Fruit fly (Drosophila melanogaster) whole organism, wandering third instar larva: ENCODE measurements around the gene 5PtaseI.
A peak's percentile ranks its signal among the peaks of the same experiment; 100 is the strongest.

Experiments used
- Abd-B ChIP-seq: fragments of >200 bp; optimal IDR thresholded peaks from 2 replicates; lab custom pipeline; 2017; ENCODE audit warnings: missing biosample characterization, missing genetic modification characterization
- CG32264 ChIP-seq: fragments of 200-800 bp; sonication (Bioruptor generic); optimal IDR thresholded peaks from 2 replicates; lab custom pipeline; 2016; ENCODE audit warnings: missing biosample characterization, missing genetic modification characterization
- CG9705 ChIP-seq: fragments of 200-800 bp; sonication (Bioruptor generic); optimal IDR thresholded peaks from 2 replicates; lab custom pipeline; 2018; ENCODE audit warnings: missing biosample characterization, mild to moderate bottlenecking, missing genetic modification characterization
- CrebA ChIP-seq: fragments of 200-800 bp; sonication (Bioruptor generic); optimal IDR thresholded peaks from 2 replicates; lab custom pipeline; 2016; ENCODE audit warnings: missing biosample characterization, mild to moderate bottlenecking, missing genetic modification characterization, borderline replicate concordance
- Dfd ChIP-seq: fragments of >200 bp; optimal IDR thresholded peaks from 2 replicates; lab custom pipeline; 2017; ENCODE audit warnings: missing biosample characterization, missing genetic modification characterization
- Dif ChIP-seq: fragments of 200-275, 200-300 bp; sonication (Bioruptor generic); optimal IDR thresholded peaks from 2 replicates; lab custom pipeline; 2018; ENCODE audit warnings: missing biosample characterization, missing genetic modification characterization; ENCODE audit not compliant: partially characterized antibody
- GATAd ChIP-seq: sonication (Bioruptor generic); optimal IDR thresholded peaks from 2 replicates; lab custom pipeline; 2016; ENCODE audit warnings: missing biosample characterization, missing genetic modification characterization
- HLH106 ChIP-seq: fragments of 200-800 bp; optimal IDR thresholded peaks from 3 replicates; lab custom pipeline; 2019; ENCODE audit warnings: missing biosample characterization, mild to moderate bottlenecking, missing genetic modification characterization, moderate library complexity
- Hnf4 ChIP-seq: fragments of 200-800 bp; sonication (Bioruptor generic); optimal IDR thresholded peaks from 2 replicates; lab custom pipeline; 2016; ENCODE audit warnings: missing biosample characterization, mild to moderate bottlenecking, missing genetic modification characterization
- Hr78 ChIP-seq: fragments of >200 bp; optimal IDR thresholded peaks from 2 replicates; lab custom pipeline; 2017; ENCODE audit warnings: missing biosample characterization, missing genetic modification characterization
- Hr83 ChIP-seq: fragments of 200-300 bp; sonication (Bioruptor generic); optimal IDR thresholded peaks from 2 replicates; lab custom pipeline; 2016; ENCODE audit warnings: missing biosample characterization, mild to moderate bottlenecking, missing genetic modification characterization, moderate library complexity; ENCODE audit not compliant: poor library complexity, severe bottlenecking
- Jra ChIP-seq: sonication (Bioruptor generic); optimal IDR thresholded peaks from 2 replicates; lab custom pipeline; 2016; ENCODE audit warnings: missing biosample characterization, missing genetic modification characterization
- Mio ChIP-seq: sonication (Bioruptor generic); optimal IDR thresholded peaks from 2 replicates; lab custom pipeline; 2016; ENCODE audit warnings: missing biosample characterization, missing genetic modification characterization
- Myc ChIP-seq: fragments of >200 bp; optimal IDR thresholded peaks from 2 replicates; lab custom pipeline; 2017
- N ChIP-seq: fragments of >200 bp; optimal IDR thresholded peaks from 2 replicates; lab custom pipeline; 2018; ENCODE audit warnings: missing biosample characterization, missing external identifiers, missing genetic modification characterization
- OdsH ChIP-seq: fragments of 200-800 bp; sonication (Bioruptor generic); optimal IDR thresholded peaks from 2 replicates; lab custom pipeline; 2016; ENCODE audit warnings: missing biosample characterization, mild to moderate bottlenecking, missing genetic modification characterization
- Rel ChIP-seq, 2 experiments: fragments of 200-800 bp; sonication (Bioruptor generic) in 1 of 2; optimal IDR thresholded peaks; 2 replicates in 1 of 2; 3 replicates in 1 of 2; lab custom pipeline; 2016 to 2019; ENCODE audit warnings: mild to moderate bottlenecking in 2 of 2, missing biosample characterization in 2 of 2, missing genetic modification characterization in 2 of 2, moderate library complexity in 1 of 2
- Sp1 ChIP-seq: fragments of 200-800 bp; sonication (Bioruptor generic); optimal IDR thresholded peaks from 3 replicates; lab custom pipeline; 2019; ENCODE audit warnings: missing biosample characterization, mild to moderate bottlenecking, missing genetic modification characterization, moderate library complexity
- Vsx2 ChIP-seq: fragments of 200-300, 225-300 bp; sonication (Bioruptor generic); optimal IDR thresholded peaks from 2 replicates; lab custom pipeline; 2018; ENCODE audit warnings: missing biosample characterization, missing genetic modification characterization; ENCODE audit not compliant: partially characterized antibody
- br ChIP-seq: fragments of 200-800 bp; sonication (Bioruptor generic); optimal IDR thresholded peaks from 2 replicates; lab custom pipeline; 2016; ENCODE audit warnings: missing biosample characterization, missing genetic modification characterization
- brk ChIP-seq: fragments of 200-800 bp; sonication (Bioruptor generic); optimal IDR thresholded peaks from 2 replicates; lab custom pipeline; 2016; ENCODE audit warnings: missing biosample characterization, mild to moderate bottlenecking, missing genetic modification characterization
- dl ChIP-seq, 2 experiments: fragments of 175-275, 200-275 bp in 1 of 2; fragments of 200-275 bp in 1 of 2; sonication (Bioruptor generic); optimal IDR thresholded peaks; lab custom pipeline; 2018; ENCODE audit warnings: mild to moderate bottlenecking in 2 of 2, missing biosample characterization in 2 of 2, missing genetic modification characterization in 2 of 2, moderate library complexity in 2 of 2; ENCODE audit not compliant: partially characterized antibody in 2 of 2, insufficient read depth in 1 of 2
- dmrt93B ChIP-seq: fragments of 200-800 bp; sonication (Bioruptor generic); optimal IDR thresholded peaks from 2 replicates; lab custom pipeline; 2018; ENCODE audit warnings: missing biosample characterization, mild to moderate bottlenecking, missing genetic modification characterization
- dsf ChIP-seq: sonication (Bioruptor generic); optimal IDR thresholded peaks from 2 replicates; lab custom pipeline; 2016; ENCODE audit warnings: missing biosample characterization, missing genetic modification characterization, borderline replicate concordance
- ey ChIP-seq: fragments of 200-800 bp; sonication (Bioruptor generic); optimal IDR thresholded peaks from 2 replicates; lab custom pipeline; 2016; ENCODE audit warnings: missing biosample characterization, missing genetic modification characterization
- foxo ChIP-seq, 2 experiments: fragments of 200-800 bp; sonication (Bioruptor generic); optimal IDR thresholded peaks; 2 replicates in 1 of 2; 3 replicates in 1 of 2; lab custom pipeline; 2016 to 2017; ENCODE audit warnings: missing biosample characterization in 2 of 2, missing genetic modification characterization in 2 of 2
- fru ChIP-seq: fragments of 200-800 bp; sonication (Bioruptor generic); optimal IDR thresholded peaks from 3 replicates; lab custom pipeline; 2016; ENCODE audit warnings: missing biosample characterization, mild to moderate bottlenecking, missing genetic modification characterization
- h ChIP-seq: fragments of 200-800 bp; sonication (Bioruptor generic); optimal IDR thresholded peaks from 3 replicates; lab custom pipeline; 2016; ENCODE audit warnings: missing biosample characterization, mild to moderate bottlenecking, missing genetic modification characterization
- jim ChIP-seq: fragments of 175-275, 200-325 bp; sonication (Bioruptor generic); optimal IDR thresholded peaks from 2 replicates; lab custom pipeline; 2016; ENCODE audit warnings: missing biosample characterization, mild to moderate bottlenecking, missing genetic modification characterization
- lola ChIP-seq: fragments of >200 bp; optimal IDR thresholded peaks from 2 replicates; lab custom pipeline; 2017; ENCODE audit warnings: missing biosample characterization, missing genetic modification characterization
- pan ChIP-seq: fragments of >200 bp; optimal IDR thresholded peaks from 2 replicates; lab custom pipeline; 2017
- psq ChIP-seq: fragments of 200-800 bp; sonication (Bioruptor generic); optimal IDR thresholded peaks from 3 replicates; lab custom pipeline; 2017; ENCODE audit warnings: missing biosample characterization, mild to moderate bottlenecking, missing genetic modification characterization, moderate library complexity
- rgr ChIP-seq: fragments of 200-800 bp; sonication (Bioruptor generic); optimal IDR thresholded peaks from 3 replicates; lab custom pipeline; 2016; ENCODE audit warnings: missing biosample characterization, mild to moderate bottlenecking, missing genetic modification characterization
- sage ChIP-seq: fragments of 200-800 bp; sonication (Bioruptor generic); optimal IDR thresholded peaks from 2 replicates; lab custom pipeline; 2016; ENCODE audit warnings: missing biosample characterization, mild to moderate bottlenecking, missing genetic modification characterization
- sv ChIP-seq: fragments of 200-800 bp; sonication (Bioruptor generic); optimal IDR thresholded peaks from 3 replicates; lab custom pipeline; 2016; ENCODE audit warnings: missing biosample characterization, missing genetic modification characterization
- tai ChIP-seq: sonication (Bioruptor generic); optimal IDR thresholded peaks from 2 replicates; lab custom pipeline; 2016; ENCODE audit warnings: missing biosample characterization, missing genetic modification characterization
- usp ChIP-seq: fragments of >200 bp; optimal IDR thresholded peaks from 2 replicates; lab custom pipeline; 2017; ENCODE audit warnings: missing biosample characterization, missing genetic modification characterization
- woc ChIP-seq: sonication (Bioruptor generic); optimal IDR thresholded peaks from 2 replicates; lab custom pipeline; 2016; ENCODE audit warnings: missing biosample characterization, mild to moderate bottlenecking, missing genetic modification characterization

5PtaseI gene

DNA sequence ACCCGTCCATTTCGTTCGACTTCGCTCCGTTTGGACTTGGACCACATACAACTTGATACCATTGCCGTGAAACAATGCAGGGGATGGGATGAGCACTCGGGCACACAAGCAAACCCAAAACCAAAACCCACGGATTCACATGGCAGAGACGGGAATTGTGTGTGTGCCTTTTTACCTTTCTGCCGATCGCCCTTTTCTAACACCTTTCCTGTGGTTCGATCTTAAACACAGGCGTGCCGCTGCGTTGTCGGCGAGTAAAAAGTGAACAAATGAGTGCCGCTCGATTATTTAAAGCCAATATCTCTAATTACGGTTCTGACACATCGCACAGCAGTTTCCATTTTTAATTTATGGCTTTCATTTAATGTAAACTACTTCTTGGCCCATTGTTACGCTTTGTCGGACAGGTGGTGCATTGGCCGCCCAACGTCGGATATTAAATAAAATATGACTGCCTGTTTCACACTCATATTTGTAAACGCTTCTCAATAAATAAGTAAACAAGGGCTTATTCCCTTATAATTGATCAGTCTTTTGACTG, 32.4 kb upstream of the 5PtaseI start:
- no peak for TF ChIP-seq Vsx2

DNA sequence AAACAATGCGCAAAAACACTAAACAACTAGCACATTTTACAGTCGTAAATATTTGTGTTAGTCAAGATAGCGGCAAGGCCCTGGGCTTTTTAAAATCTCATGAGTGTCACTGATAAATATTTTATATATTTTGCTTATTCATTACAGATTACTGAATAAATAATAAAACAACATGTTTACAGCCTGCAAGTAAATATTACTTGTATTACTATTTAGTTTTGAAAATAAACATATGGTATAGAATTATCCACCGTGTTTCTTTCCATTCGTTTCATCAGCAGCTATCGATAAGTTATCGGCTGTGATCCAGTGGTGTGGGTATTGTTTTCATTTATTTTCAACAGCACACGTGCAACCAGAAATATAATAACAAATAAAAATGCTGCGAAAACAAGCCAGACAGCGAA, 29.6 kb upstream of the 5PtaseI start, which contains the start of the genes shams and CG11920:
Gene shams (minus strand): TSS at position 50 of the 407 bp plus-strand sequence.
Gene CG11920 (plus strand): TSS at position 320 of the 407 bp plus-strand sequence.
- TF ChIP-seq sv (GFP tag; lab: Kevin White, UChicago) (no peak), usp (GFP tag; lab: Kevin White, UChicago) (no peak), Vsx2 (no peak), Hnf4 (GFP tag; lab: Kevin White, UChicago) (peak; percentile 20), brk (GFP tag; lab: Kevin White, UChicago) (peak; percentile 73), psq (GFP tag; lab: Kevin White, UChicago) (no peak), rgr (GFP tag; lab: Kevin White, UChicago) (no peak), Dif (GFP tag; lab: Kevin White, UChicago) (no peak), woc (GFP tag; lab: Kevin White, UChicago) (peak; percentile 55), jim (GFP tag; lab: Kevin White, UChicago) (no peak), CrebA (GFP tag; lab: Kevin White, UChicago) (no peak), GATAd (GFP tag; lab: Kevin White, UChicago) (no peak), dmrt93B (no peak), br (GFP tag; lab: Kevin White, UChicago) (no peak), pan (lab: Kevin White, UChicago) (no peak), Dfd (GFP tag; lab: Kevin White, UChicago) (no peak), HLH106 (peak; percentile 17), Hr83 (GFP tag; lab: Kevin White, UChicago) (no peak), N (GFP tag; lab: Kevin White, UChicago) (no peak), ey (no peak), h (GFP tag; lab: Kevin White, UChicago) (no peak), Hr78 (GFP tag; lab: Kevin White, UChicago) (no peak), tai (GFP tag; lab: Kevin White, UChicago) (no peak), Sp1 (GFP tag; lab: Kevin White, UChicago) (no peak), foxo (GFP tag; optimal IDR thresholded peaks at IDR 0.05; lab: Kevin White, UChicago) (no peak), lola (GFP tag; lab: Kevin White, UChicago) (no peak), CG9705 (GFP tag; lab: Kevin White, UChicago) (no peak), Jra (GFP tag; lab: Kevin White, UChicago) (peak; percentile 13), dl (GFP tag; optimal IDR thresholded peaks at IDR 0.05; lab: Kevin White, UChicago; ENCODE audit: insufficient read depth in 1 of 2, partially characterized antibody in 2 of 2) (no peak), CG32264 (GFP tag; lab: Kevin White, UChicago) (no peak), Rel (GFP tag; optimal IDR thresholded peaks at IDR 0.05; lab: Kevin White, UChicago) (no peak), Rel (tag; optimal IDR thresholded peaks at IDR 0.05; lab: Kevin White, UChicago) (peak; percentile 17), fru (GFP tag; lab: Kevin White, UChicago) (no peak), sage (no peak), Abd-B (no peak), Mio (no peak), OdsH (GFP tag; lab: Kevin White, UChicago) (peak; percentile 25), Myc (lab: Kevin White, UChicago) (peak; percentile 47), dsf (GFP tag; lab: Kevin White, UChicago) (no peak)
- TF ChIP-seq, all 38 proteins: peak for 8

DNA sequence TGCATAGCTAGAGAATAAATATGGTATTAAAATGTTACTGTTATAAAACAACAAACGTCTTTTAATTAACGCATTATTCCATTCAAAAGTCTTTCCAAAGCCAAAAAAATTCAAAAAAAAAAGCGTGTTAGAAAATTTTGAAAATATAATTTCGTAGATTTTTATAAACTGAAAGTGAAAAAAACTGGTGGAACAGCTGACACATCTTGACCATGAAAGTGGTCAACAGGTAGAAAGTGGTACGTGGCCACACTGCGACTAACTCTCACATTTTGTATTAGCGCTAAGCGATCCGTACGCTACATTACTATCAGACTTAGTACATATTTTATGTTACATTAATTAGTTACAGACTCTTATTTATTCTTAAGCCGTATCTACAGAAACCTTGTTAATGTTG, 25.9 kb upstream of the 5PtaseI start, which contains the start of gene CG11836:
Gene CG11836 (plus strand): TSS at position 256 of the 400 bp plus-strand sequence.
- TF ChIP-seq Rel (GFP tag; optimal IDR thresholded peaks at IDR 0.05; lab: Kevin White, UChicago) (no peak), Rel (tag; optimal IDR thresholded peaks at IDR 0.05; lab: Kevin White, UChicago) (no peak), GATAd (GFP tag; lab: Kevin White, UChicago) (no peak), Jra (GFP tag; lab: Kevin White, UChicago) (no peak), dl (GFP tag; optimal IDR thresholded peaks at IDR 0.05; lab: Kevin White, UChicago; ENCODE audit: insufficient read depth in 1 of 2, partially characterized antibody in 2 of 2) (no peak), sv (GFP tag; lab: Kevin White, UChicago) (no peak), Dfd (GFP tag; lab: Kevin White, UChicago) (no peak), rgr (GFP tag; lab: Kevin White, UChicago) (no peak), lola (GFP tag; lab: Kevin White, UChicago) (no peak), dmrt93B (no peak), psq (GFP tag; lab: Kevin White, UChicago) (no peak), CrebA (GFP tag; lab: Kevin White, UChicago) (no peak), Mio (no peak), Hr78 (GFP tag; lab: Kevin White, UChicago) (no peak), Hnf4 (GFP tag; lab: Kevin White, UChicago) (no peak), Dif (GFP tag; lab: Kevin White, UChicago) (no peak), foxo (GFP tag; optimal IDR thresholded peaks at IDR 0.05; lab: Kevin White, UChicago) (no peak), pan (lab: Kevin White, UChicago) (no peak)
